Worm (Caenorhabditis elegans): ENCODE measurements around the gene dmsr-10.

dmsr-10 gene

DNA sequence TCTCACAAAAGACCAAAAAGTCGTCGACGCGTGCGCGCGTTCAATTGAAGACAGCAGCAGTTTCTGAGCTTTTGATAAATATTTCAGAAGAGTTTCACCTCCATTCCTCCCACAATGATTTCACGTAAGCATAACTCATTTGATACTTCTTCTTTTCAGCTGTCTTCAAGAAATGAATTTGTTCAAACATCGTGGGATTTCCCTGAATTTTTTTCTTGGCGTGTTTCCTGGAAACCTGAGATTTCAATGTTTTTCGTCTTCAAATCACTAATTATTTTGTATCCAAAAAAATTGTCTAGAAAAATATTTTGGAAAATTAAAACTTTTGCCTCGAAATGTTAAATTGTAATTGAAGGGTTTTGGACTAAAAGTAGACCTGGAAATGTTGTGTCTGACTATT, 23.3 kb downstream of the dmsr-10 start:
- no peak for TF ChIP-seq fos-1 (tag; optimal IDR thresholded peaks at IDR 0.05)
- TF ChIP-seq mbf-1 (tag; optimal IDR thresholded peaks at IDR 0.05), result no peak
- TF ChIP-seq lin-39 (tag; optimal IDR thresholded peaks at IDR 0.05), result no peak
- no peak for TF ChIP-seq ama-1 (optimal IDR thresholded peaks at IDR 0.05)

- TF ChIP-seq nhr-6 (tag; optimal IDR thresholded peaks at IDR 0.05) (no peak), lsy-2 (tag; optimal IDR thresholded peaks at IDR 0.05) (no peak), unc-39 (tag; optimal IDR thresholded peaks at IDR 0.05) (no peak), sma-3 (GFP tag; optimal IDR thresholded peaks at IDR 0.05) (no peak), peb-1 (tag; optimal IDR thresholded peaks at IDR 0.05) (no peak), nhr-77 (tag; optimal IDR thresholded peaks at IDR 0.05) (no peak), mbf-1 (tag; optimal IDR thresholded peaks at IDR 0.05) (no peak)
Observed at ce11 chrV:6775708-6776107, 26.0 kb downstream of the dmsr-10 start, which contains the start of gene srh-28. srh-28 (minus strand) TSS chrV:6775808.

DNA sequence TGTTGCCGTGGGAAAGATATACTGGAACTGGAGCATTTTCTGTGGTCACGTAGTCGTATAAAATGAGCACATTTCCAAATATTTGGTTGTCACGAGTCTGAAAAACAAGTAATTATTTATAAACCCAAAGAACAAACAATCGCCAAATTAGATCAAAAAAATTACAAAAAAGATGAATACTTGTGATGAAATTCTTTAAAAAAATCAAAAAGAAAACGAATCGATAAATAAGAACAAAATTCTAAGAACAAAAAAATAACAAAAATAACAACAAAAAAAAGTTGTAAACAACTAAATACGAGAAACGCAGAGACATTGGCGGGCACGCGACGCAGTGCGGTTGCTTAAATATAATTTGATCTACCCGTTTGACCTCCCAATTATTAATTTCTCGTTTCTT, 28.0 kb downstream of the dmsr-10 start, which contains the start of gene ZC404.16:
TSS of gene ZC404.16 (minus strand) at position 101 of the 400 bp plus-strand sequence.
- TF ChIP-seq nhr-129 (tag; optimal IDR thresholded peaks at IDR 0.05) (no peak), elt-1 (tag; optimal IDR thresholded peaks at IDR 0.05) (no peak), nhr-237 (tag; optimal IDR thresholded peaks at IDR 0.05) (no peak), lsy-2 (tag; optimal IDR thresholded peaks at IDR 0.05) (no peak), ZK546.5 (tag; optimal IDR thresholded peaks at IDR 0.05) (no peak), nhr-21 (tag; optimal IDR thresholded peaks at IDR 0.05) (no peak), nhr-10 (tag; optimal IDR thresholded peaks at IDR 0.05) (no peak), alr-1 (tag; optimal IDR thresholded peaks at IDR 0.05) (no peak), ama-1 (optimal IDR thresholded peaks at IDR 0.05) (no peak), skn-1 (tag; optimal IDR thresholded peaks at IDR 0.05) (no peak), nhr-12 (tag; optimal IDR thresholded peaks at IDR 0.05) (no peak), ceh-16 (tag; optimal IDR thresholded peaks at IDR 0.05) (no peak), nhr-25 (tag; optimal IDR thresholded peaks at IDR 0.05) (no peak), nhr-77 (tag; optimal IDR thresholded peaks at IDR 0.05) (no peak)

DNA sequence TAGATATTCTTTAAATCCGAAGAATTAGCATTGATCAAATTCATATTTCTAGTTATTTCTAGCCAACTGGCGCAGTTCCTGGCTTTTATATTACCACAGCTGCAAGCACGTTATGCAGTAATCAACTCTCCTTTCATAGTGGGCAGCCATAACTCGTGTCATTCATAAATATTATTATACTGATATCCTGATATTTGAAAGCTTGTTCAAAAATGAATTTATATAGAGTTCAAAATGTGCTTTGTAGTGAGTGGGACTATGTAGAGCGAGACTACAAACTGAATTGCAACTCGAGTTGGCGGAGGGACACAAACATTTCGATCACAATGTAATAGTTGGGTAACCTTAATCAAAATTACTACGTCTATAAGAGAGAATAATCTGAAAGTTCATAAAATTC, 30.1 kb downstream of the dmsr-10 start, which contains the start of gene srh-30:
TSS of gene srh-30 (minus strand) at position 101 of the 400 bp plus-strand sequence.
- TF ChIP-seq sem-4 (tag; optimal IDR thresholded peaks at IDR 0.05) (no peak), unc-39 (tag; optimal IDR thresholded peaks at IDR 0.05) (no peak)

DNA sequence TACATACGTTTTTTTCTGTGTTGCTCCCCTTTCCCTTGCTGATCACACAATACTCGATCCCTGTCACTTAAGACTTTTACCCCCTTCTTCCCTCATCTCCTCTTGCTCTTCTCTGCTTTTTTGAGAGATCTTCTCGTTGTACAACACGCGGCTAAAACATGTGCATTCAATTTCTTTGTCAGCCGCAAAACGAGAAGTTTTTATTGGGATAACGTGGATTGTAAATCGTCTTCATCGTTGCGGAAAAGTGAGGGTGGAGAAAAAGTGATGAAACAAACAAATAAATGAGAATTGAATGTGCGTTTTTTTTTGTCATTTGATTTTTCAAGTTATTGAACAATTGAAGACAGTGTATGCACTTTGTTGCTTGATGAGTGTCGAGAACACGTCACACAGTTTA, 32.3 kb downstream of the dmsr-10 start:
- TF ChIP-seq R02D3.7 (tag; optimal IDR thresholded peaks at IDR 0.05) (no peak), ZK546.5 (tag; optimal IDR thresholded peaks at IDR 0.05) (no peak), nhr-23 (tag; optimal IDR thresholded peaks at IDR 0.05) (no peak), sma-9 (GFP tag; optimal IDR thresholded peaks at IDR 0.05) (no peak), sma-9 (tag; optimal IDR thresholded peaks at IDR 0.05) (no peak), mab-5 (tag; optimal IDR thresholded peaks at IDR 0.05) (no peak), lsy-2 (tag; optimal IDR thresholded peaks at IDR 0.05) (no peak), C34F6.9 (tag; optimal IDR thresholded peaks at IDR 0.05) (no peak), ztf-4 (tag; optimal IDR thresholded peaks at IDR 0.05) (no peak), unc-39 (tag; optimal IDR thresholded peaks at IDR 0.05) (no peak), nhr-6 (tag; optimal IDR thresholded peaks at IDR 0.05) (no peak), snpc-4 (tag; optimal IDR thresholded peaks at IDR 0.05) (no peak)

- TF ChIP-seq sma-9 (GFP tag; optimal IDR thresholded peaks at IDR 0.05), result peak; percentile 3
- no peak for TF ChIP-seq sma-9 (tag; optimal IDR thresholded peaks at IDR 0.05)
- TF ChIP-seq F13H6.1 (tag; optimal IDR thresholded peaks at IDR 0.05), result peak; percentile 63
- no peak for TF ChIP-seq ZK546.5 (tag; optimal IDR thresholded peaks at IDR 0.05)
- peak; percentile 62 for TF ChIP-seq nhr-129 (tag; optimal IDR thresholded peaks at IDR 0.05)
Observed at ce11 chrV:6768452-6768929, 33.3 kb downstream of the dmsr-10 start, which contains the start of the genes T25F10.1 and clik-1. T25F10.1 (plus strand) TSS chrV:6768502. clik-1 (minus strand) TSS chrV:6768732.

DNA sequence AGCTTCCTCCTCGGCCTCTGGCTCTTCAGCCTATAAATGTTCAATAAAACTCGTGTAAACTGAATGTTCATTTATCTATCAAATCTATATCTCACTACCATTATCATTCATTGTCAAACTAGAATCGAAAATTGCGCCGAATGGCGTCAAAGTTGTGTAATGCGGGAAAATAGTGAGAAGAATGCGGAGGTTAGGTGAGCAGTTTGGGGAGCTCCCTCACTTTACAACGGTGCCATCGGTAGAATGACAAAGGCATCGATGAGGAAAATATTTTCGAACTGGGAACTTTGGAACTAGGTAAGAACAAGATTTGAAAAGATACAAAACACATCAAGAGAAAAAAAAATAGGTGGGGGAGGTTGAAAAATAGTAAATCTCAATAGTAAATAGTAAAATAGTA, 34.2 kb downstream of the dmsr-10 start:
- TF ChIP-seq ztf-4 (tag; optimal IDR thresholded peaks at IDR 0.05) (no peak), ztf-1 (GFP tag; conservative IDR thresholded peaks at IDR 0.05) (no peak), fos-1 (tag; optimal IDR thresholded peaks at IDR 0.05) (no peak), nhr-237 (tag; optimal IDR thresholded peaks at IDR 0.05) (no peak), ZK546.5 (tag; optimal IDR thresholded peaks at IDR 0.05) (no peak), blmp-1 (tag; optimal IDR thresholded peaks at IDR 0.05; ENCODE audit: insufficient read depth) (no peak), ztf-11 (tag; optimal IDR thresholded peaks at IDR 0.05) (no peak), mbf-1 (tag; optimal IDR thresholded peaks at IDR 0.05) (no peak), gmeb-1 (tag; optimal IDR thresholded peaks at IDR 0.05) (no peak), aly-2 (tag; optimal IDR thresholded peaks at IDR 0.05) (no peak)
